Fruit fly (Drosophila melanogaster): ENCODE measurements around the gene Kots.

Kots gene

dm6 chr3R:13911314-13911713 is 52.7 kb downstream of the Kots start:
- TF ChIP-seq Hr78 (GFP tag; optimal IDR thresholded peaks at IDR 0.05) (no peak), esg (GFP tag; conservative IDR thresholded peaks at IDR 0.05) (no peak), CG18011 (GFP tag; optimal IDR thresholded peaks at IDR 0.05) (no peak), tll (GFP tag; optimal IDR thresholded peaks at IDR 0.05) (peak in 1 of 2 experiments; percentile 99), Mrtf (GFP tag; IDR thresholded peaks at IDR 0.05) (no peak), zen (tag; optimal IDR thresholded peaks at IDR 0.05) (peak; percentile 20)
